Worm (Caenorhabditis elegans): ENCODE measurements around the gene fbxa-105.

DNA sequence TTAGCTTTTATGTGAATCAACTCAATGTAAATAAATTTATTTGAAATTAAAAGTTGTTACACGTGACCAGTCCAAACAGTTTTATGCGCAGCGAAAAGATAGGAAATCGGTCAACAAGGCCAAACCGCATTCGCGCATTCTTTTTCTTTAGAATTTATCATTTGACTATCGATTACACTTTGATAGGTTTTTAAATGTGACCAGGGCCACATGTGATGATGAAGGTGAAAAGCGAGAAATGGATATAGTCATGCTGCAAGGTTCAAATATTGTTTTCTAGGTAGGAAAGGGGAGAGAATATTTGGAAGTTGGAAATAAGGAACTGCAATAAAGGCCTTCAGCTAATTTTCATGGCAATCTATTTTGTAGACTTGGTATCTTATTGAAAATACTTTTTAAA is 45.1 kb upstream of the fbxa-105 start:
- TF ChIP-seq ceh-24 (tag; optimal IDR thresholded peaks at IDR 0.05) = no peak
- TF ChIP-seq madf-2 (tag; optimal IDR thresholded peaks at IDR 0.05) = no peak
- no peak for TF ChIP-seq lin-11 (tag; optimal IDR thresholded peaks at IDR 0.05)
- no peak for TF ChIP-seq tbx-2 (tag; optimal IDR thresholded peaks at IDR 0.05)
- TF ChIP-seq dve-1 (tag; optimal IDR thresholded peaks at IDR 0.05) = no peak
- TF ChIP-seq ref-2 (tag; optimal IDR thresholded peaks at IDR 0.05) = no peak
- no peak for TF ChIP-seq ama-1 (optimal IDR thresholded peaks at IDR 0.05)
- no peak for TF ChIP-seq ets-4 (tag; optimal IDR thresholded peaks at IDR 0.05)
- no peak for TF ChIP-seq ceh-9 (tag; optimal IDR thresholded peaks at IDR 0.05)
- TF ChIP-seq pha-4 (tag; optimal IDR thresholded peaks at IDR 0.05) = no peak
- no peak for TF ChIP-seq fkh-10 (GFP tag; optimal IDR thresholded peaks at IDR 0.05)
- no peak for TF ChIP-seq pqm-1 (tag; optimal IDR thresholded peaks at IDR 0.05)
- TF ChIP-seq unc-86 (tag; optimal IDR thresholded peaks at IDR 0.05) = no peak
